Worm (Caenorhabditis elegans) whole organism, early embryonic: Measurements from ENCODE around the gene Y25C1A.8.
"Not testable (repeated sequence)": the region's sequence is repeated elsewhere in the genome, so short reads cannot be mapped to it uniquely, and the experiment has no call there.

Experiments
- B0310.2 ChIP-seq: sonication (generic microtip); optimal IDR thresholded peaks from 2 replicates; lab custom pipeline; 2016; ENCODE audit warnings: mild to moderate bottlenecking, missing genetic modification characterization, missing compliant biosample characterization
- F13C5.2 ChIP-seq: sonication (generic microtip); optimal IDR thresholded peaks from 2 replicates; lab custom pipeline; 2017; ENCODE audit warnings: mild to moderate bottlenecking, missing genetic modification characterization, inconsistent platforms, missing compliant biosample characterization
- aly-1 ChIP-seq: sonication (generic microtip); optimal IDR thresholded peaks from 2 replicates; lab custom pipeline; 2016; ENCODE audit warnings: missing genetic modification characterization, missing compliant biosample characterization
- ama-1 ChIP-seq: fragments of 150-350 bp; optimal IDR thresholded peaks from 2 replicates; lab custom pipeline; 2014
- ceh-13 ChIP-seq: fragments of 200-800 bp; sonication (Bioruptor generic); optimal IDR thresholded peaks from 2 replicates; lab custom pipeline; 2018; ENCODE audit warnings: mild to moderate bottlenecking, missing genetic modification characterization, missing compliant biosample characterization
- ets-7 ChIP-seq: sonication (generic microtip); optimal IDR thresholded peaks from 2 replicates; lab custom pipeline; 2016; ENCODE audit warnings: missing genotype, missing genetic modification characterization, missing compliant biosample characterization
- flt-1 ChIP-seq: fragments of 200-800 bp; sonication (Bioruptor generic); IDR thresholded peaks from 2 replicates; pipeline ENCODE4 v1.3.6; 2022; ENCODE audit warnings: missing genetic modification characterization, missing compliant biosample characterization
- hmbx-1 ChIP-seq: sonication (generic microtip); optimal IDR thresholded peaks from 2 replicates; lab custom pipeline; 2016; ENCODE audit warnings: mild to moderate bottlenecking, missing genetic modification characterization, missing compliant biosample characterization
- hnd-1 ChIP-seq: sonication (generic microtip); optimal IDR thresholded peaks from 2 replicates; lab custom pipeline; 2016; ENCODE audit warnings: missing genetic modification characterization, missing compliant biosample characterization
- pes-1 ChIP-seq: fragments of 200-800 bp; sonication (Bioruptor generic); IDR thresholded peaks from 2 replicates; pipeline ENCODE4 v1.3.6; 2022; ENCODE audit warnings: missing genetic modification reagents, missing genetic modification characterization, missing compliant biosample characterization
- sea-1 ChIP-seq: fragments of 200-800 bp; sonication (Bioruptor generic); conservative IDR thresholded peaks from 2 replicates; pipeline ENCODE4 v1.3.6; 2022; ENCODE audit warnings: missing genetic modification characterization, missing compliant biosample characterization
- tbx-37 ChIP-seq: fragments of 200-800 bp; sonication (Bioruptor generic); conservative IDR thresholded peaks from 2 replicates; pipeline ENCODE4 v1.3.6; 2022; ENCODE audit warnings: missing genetic modification reagents, missing genetic modification characterization, missing compliant biosample characterization
- tra-4 ChIP-seq: sonication (generic microtip); optimal IDR thresholded peaks from 2 replicates; lab custom pipeline; 2017; ENCODE audit warnings: missing genetic modification characterization, missing compliant biosample characterization

ce11 chrII:3032480-3032879 is 44.3 kb downstream of the Y25C1A.8 start, which contains the start of gene B0454.6:
- not testable (repeated sequence) for TF ChIP-seq ets-7 (tag; lab: Kevin White, UChicago); ceh-13 (GFP tag; lab: Kevin White, UChicago); tbx-37 (GFP tag; lab: Robert Waterston, UW); ama-1 (lab: Kevin White, UChicago); B0310.2 (tag; lab: Kevin White, UChicago); hnd-1; tra-4 (tag; lab: Kevin White, UChicago); F13C5.2 (tag; lab: Kevin White, UChicago); aly-1 (tag; lab: Kevin White, UChicago); pes-1 (GFP tag; lab: Robert Waterston, UW); sea-1 (GFP tag; lab: Robert Waterston, UW); hmbx-1 (tag; lab: Kevin White, UChicago); flt-1 (GFP tag; lab: Robert Waterston, UW)
